Worm (Caenorhabditis elegans) whole organism, young adult: ENCODE results near the gene K08H10.6.

ENCODE experiments used
- B0336.3 ChIP-seq: fragments of 200-800 bp; sonication (Bioruptor generic); IDR thresholded peaks from 2 replicates; pipeline ENCODE4 v1.3.6; 2022; ENCODE audit warnings: missing genetic modification characterization, missing compliant biosample characterization
- C17E4.6 ChIP-seq: fragments of 200-800 bp; sonication (Bioruptor generic); IDR thresholded peaks from 2 replicates; pipeline ENCODE4 v1.3.6; 2022; ENCODE audit warnings: missing genetic modification reagents, missing genetic modification characterization, missing compliant biosample characterization
- F57A8.1 ChIP-seq: fragments of 200-800 bp; sonication (Bioruptor generic); optimal IDR thresholded peaks from 2 replicates; lab custom pipeline; 2018; ENCODE audit warnings: mild to moderate bottlenecking, missing genetic modification characterization, moderate library complexity, missing compliant biosample characterization
- K11D2.4 ChIP-seq: fragments of 200-800 bp; sonication (Bioruptor generic); IDR thresholded peaks from 2 replicates; pipeline ENCODE4 v1.3.6; 2022; ENCODE audit warnings: missing genetic modification reagents, missing genetic modification characterization, missing compliant biosample characterization
- K12H6.12 ChIP-seq: fragments of 200-800 bp; sonication (Bioruptor generic); optimal IDR thresholded peaks from 2 replicates; lab custom pipeline; 2018; ENCODE audit warnings: mild to moderate bottlenecking, missing genetic modification characterization, missing compliant biosample characterization
- T07F8.4 ChIP-seq: sonication (generic microtip); optimal IDR thresholded peaks from 2 replicates; lab custom pipeline; 2016; ENCODE audit warnings: mild to moderate bottlenecking, missing genetic modification characterization, moderate library complexity, missing compliant biosample characterization
- Y53G8AR.9 ChIP-seq: fragments of 200-800 bp; sonication (Bioruptor generic); conservative IDR thresholded peaks from 2 replicates; pipeline ENCODE4 v1.3.6; 2022; ENCODE audit warnings: missing genetic modification reagents, missing genetic modification characterization, missing compliant biosample characterization
- Y56A3A.18 ChIP-seq: fragments of 200-800 bp; sonication (Bioruptor generic); IDR thresholded peaks from 2 replicates; pipeline ENCODE4 v1.3.6; 2022; ENCODE audit warnings: missing genetic modification reagents, missing genetic modification characterization, missing compliant biosample characterization
- Y79H2A.3 ChIP-seq: fragments of 200-800 bp; sonication (Bioruptor generic); conservative IDR thresholded peaks from 2 replicates; pipeline ENCODE4 v1.3.6; 2022; ENCODE audit warnings: missing genetic modification reagents, missing genetic modification characterization, missing compliant biosample characterization
- ZK185.1 ChIP-seq: sonication (generic microtip); optimal IDR thresholded peaks from 2 replicates; lab custom pipeline; 2016; ENCODE audit warnings: mild to moderate bottlenecking, missing genetic modification characterization, missing compliant biosample characterization; ENCODE audit not compliant: poor library complexity, severe bottlenecking
- athp-1 ChIP-seq: sonication (generic microtip); optimal IDR thresholded peaks from 2 replicates; lab custom pipeline; 2017; ENCODE audit warnings: mild to moderate bottlenecking, missing genetic modification characterization, missing compliant biosample characterization
- bed-2 ChIP-seq: fragments of 200-800 bp; sonication (Bioruptor generic); IDR thresholded peaks from 2 replicates; pipeline ENCODE4 v1.3.6; 2022; ENCODE audit warnings: missing genetic modification reagents, missing genetic modification characterization, missing compliant biosample characterization
- cebp-1 ChIP-seq, 2 experiments: fragments of 200-800 bp in 1 of 2; sonication (Bioruptor generic) in 1 of 2; sonication (generic microtip) in 1 of 2; IDR thresholded peaks in 1 of 2; optimal IDR thresholded peaks in 1 of 2; 2 replicates each; pipeline versions ENCODE4 v1.3.6 to Lab custom; 2017 to 2022; ENCODE audit warnings: missing compliant biosample characterization in 2 of 2, missing genetic modification characterization in 2 of 2, mild to moderate bottlenecking in 1 of 2, missing genetic modification reagents in 1 of 2, moderate library complexity in 1 of 2
- ceh-100 ChIP-seq: fragments of 200-800 bp; sonication (Bioruptor generic); IDR thresholded peaks from 2 replicates; pipeline ENCODE4 v1.3.6; 2022; ENCODE audit warnings: missing genetic modification reagents, missing genetic modification characterization, missing compliant biosample characterization
- ceh-27 ChIP-seq: fragments of 200-800 bp; sonication (Bioruptor generic); optimal IDR thresholded peaks from 2 replicates; lab custom pipeline; 2018; ENCODE audit warnings: mild to moderate bottlenecking, missing genetic modification characterization, moderate library complexity, missing compliant biosample characterization
- ceh-91 ChIP-seq: fragments of 200-800 bp; sonication (Bioruptor generic); IDR thresholded peaks from 2 replicates; pipeline ENCODE4 v1.3.6; 2022; ENCODE audit warnings: missing genetic modification reagents, missing genetic modification characterization, missing compliant biosample characterization
- dpl-1 ChIP-seq: fragments of 150-350 bp; optimal IDR thresholded peaks from 2 replicates; lab custom pipeline; 2014; ENCODE audit warnings: missing biosample characterization, missing genetic modification reagents, missing genetic modification characterization
- egrh-3 ChIP-seq: fragments of 200-800 bp; sonication (Bioruptor generic); IDR thresholded peaks from 2 replicates; pipeline ENCODE4 v1.3.6; 2022; ENCODE audit warnings: missing genetic modification reagents, missing genetic modification characterization, missing compliant biosample characterization
- ekl-4 ChIP-seq: fragments of 200-800 bp; sonication (Bioruptor generic); IDR thresholded peaks from 2 replicates; pipeline ENCODE4 v1.3.6; 2022; ENCODE audit warnings: missing genetic modification reagents, missing genetic modification characterization, missing compliant biosample characterization
- hlh-26 ChIP-seq: fragments of 200-800 bp; sonication (Bioruptor generic); conservative IDR thresholded peaks from 2 replicates; pipeline ENCODE4 v1.3.6; 2022; ENCODE audit warnings: missing genetic modification reagents, missing genetic modification characterization, missing compliant biosample characterization
- hmg-1.2 ChIP-seq: fragments of 200-800 bp; sonication (Bioruptor generic); IDR thresholded peaks from 2 replicates; pipeline ENCODE4 v1.3.6; 2022; ENCODE audit warnings: missing genetic modification reagents, missing genetic modification characterization, missing compliant biosample characterization
- hsf-1 ChIP-seq: fragments of 200-800 bp; sonication (Bioruptor generic); IDR thresholded peaks from 2 replicates; pipeline ENCODE4 v1.3.6; 2022; ENCODE audit warnings: missing genetic modification reagents, missing genetic modification characterization, missing compliant biosample characterization
- let-526 ChIP-seq: fragments of 200-800 bp; sonication (Bioruptor generic); IDR thresholded peaks from 2 replicates; pipeline ENCODE4 v1.3.6; 2022; ENCODE audit warnings: missing genetic modification reagents, missing genetic modification characterization, missing compliant biosample characterization
- lin-26 ChIP-seq: fragments of 200-800 bp; sonication (Bioruptor generic); IDR thresholded peaks from 2 replicates; pipeline ENCODE4 v1.3.6; 2022; ENCODE audit warnings: missing genetic modification reagents, missing genetic modification characterization, missing compliant biosample characterization
- lin-54 ChIP-seq: fragments of 200-800 bp; sonication (Bioruptor generic); optimal IDR thresholded peaks from 2 replicates; lab custom pipeline; 2018; ENCODE audit warnings: mild to moderate bottlenecking, missing genetic modification characterization, missing compliant biosample characterization
- lsy-27 ChIP-seq: sonication (generic microtip); optimal IDR thresholded peaks from 2 replicates; lab custom pipeline; 2017; ENCODE audit warnings: missing genetic modification characterization, mild to moderate bottlenecking, missing compliant biosample characterization, antibody characterized with exemption, missing genotype, borderline replicate concordance; ENCODE audit not compliant: insufficient read depth
- madf-10 ChIP-seq: sonication (generic microtip); optimal IDR thresholded peaks from 2 replicates; lab custom pipeline; 2016; ENCODE audit warnings: mild to moderate bottlenecking, missing genetic modification characterization, missing compliant biosample characterization
- madf-3 ChIP-seq: fragments of 200-800 bp; sonication (Bioruptor generic); IDR thresholded peaks from 2 replicates; pipeline ENCODE4 v1.3.6; 2022; ENCODE audit warnings: missing genetic modification reagents, missing genetic modification characterization, missing compliant biosample characterization
- madf-6 ChIP-seq: fragments of 200-800 bp; sonication (Bioruptor generic); IDR thresholded peaks from 2 replicates; pipeline ENCODE4 v1.3.6; 2022; ENCODE audit warnings: missing genetic modification reagents, missing genetic modification characterization, missing compliant biosample characterization
- mxl-1 ChIP-seq: sonication (generic microtip); optimal IDR thresholded peaks from 2 replicates; lab custom pipeline; 2016; ENCODE audit warnings: missing genetic modification characterization, missing compliant biosample characterization
- nfyb-1 ChIP-seq: fragments of 200-800 bp; sonication (Bioruptor generic); IDR thresholded peaks from 2 replicates; pipeline ENCODE4 v1.3.6; 2022; ENCODE audit warnings: missing genetic modification reagents, missing genetic modification characterization, missing compliant biosample characterization
- nhr-80 ChIP-seq: sonication (generic microtip); optimal IDR thresholded peaks from 2 replicates; lab custom pipeline; 2016; ENCODE audit warnings: missing genetic modification characterization, missing compliant biosample characterization
- nhr-90 ChIP-seq: sonication (generic microtip); optimal IDR thresholded peaks from 2 replicates; lab custom pipeline; 2016; ENCODE audit warnings: missing genotype, mild to moderate bottlenecking, missing genetic modification characterization, missing compliant biosample characterization
- pbrm-1 ChIP-seq: fragments of 200-800 bp; sonication (Bioruptor generic); IDR thresholded peaks from 2 replicates; pipeline ENCODE4 v1.3.6; 2022; ENCODE audit warnings: missing genetic modification reagents, missing genetic modification characterization, missing compliant biosample characterization
- rcor-1 ChIP-seq: fragments of 200-800 bp; sonication (Bioruptor generic); IDR thresholded peaks from 2 replicates; pipeline ENCODE4 v1.3.6; 2022; ENCODE audit warnings: missing genetic modification reagents, missing genetic modification characterization, missing compliant biosample characterization
- snpc-4 ChIP-seq, 5 experiments: fragments of 150-350 bp in 1 of 5; sonication (generic microtip) in 4 of 5; optimal IDR thresholded peaks; 2 replicates each; lab custom pipeline; 2014 to 2018; ENCODE audit warnings: missing genetic modification characterization in 5 of 5, missing biosample characterization in 3 of 5, antibody characterized with exemption in 2 of 5, mild to moderate bottlenecking in 2 of 5, missing compliant biosample characterization in 2 of 5, missing genotype in 2 of 5, moderate library complexity in 2 of 5, missing genetic modification reagents in 1 of 5
- tbp1 ChIP-seq: fragments of 200-800 bp; sonication (Bioruptor generic); optimal IDR thresholded peaks from 2 replicates; lab custom pipeline; 2018; ENCODE audit warnings: mild to moderate bottlenecking, missing genetic modification characterization, missing compliant biosample characterization
- unc-130 ChIP-seq: sonication (generic microtip); optimal IDR thresholded peaks from 2 replicates; lab custom pipeline; 2016; ENCODE audit warnings: missing genetic modification reagents, missing genetic modification characterization, missing compliant biosample characterization
- xnd-1 ChIP-seq: sonication (generic microtip); optimal IDR thresholded peaks from 2 replicates; lab custom pipeline; 2016; ENCODE audit warnings: missing genotype, missing genetic modification reagents, missing genetic modification characterization, missing compliant biosample characterization
- ztf-18 ChIP-seq: sonication (generic microtip); optimal IDR thresholded peaks from 2 replicates; lab custom pipeline; 2016; ENCODE audit warnings: missing genotype, mild to moderate bottlenecking, missing genetic modification characterization, missing compliant biosample characterization
- ztf-22 ChIP-seq: fragments of 200-800 bp; sonication (Bioruptor generic); optimal IDR thresholded peaks from 2 replicates; lab custom pipeline; 2018; ENCODE audit warnings: mild to moderate bottlenecking, missing genetic modification characterization, moderate library complexity, missing compliant biosample characterization
- ztf-26 ChIP-seq: sonication (generic microtip); optimal IDR thresholded peaks from 2 replicates; lab custom pipeline; 2017; ENCODE audit warnings: missing genetic modification characterization, missing compliant biosample characterization

K08H10.6 gene

DNA sequence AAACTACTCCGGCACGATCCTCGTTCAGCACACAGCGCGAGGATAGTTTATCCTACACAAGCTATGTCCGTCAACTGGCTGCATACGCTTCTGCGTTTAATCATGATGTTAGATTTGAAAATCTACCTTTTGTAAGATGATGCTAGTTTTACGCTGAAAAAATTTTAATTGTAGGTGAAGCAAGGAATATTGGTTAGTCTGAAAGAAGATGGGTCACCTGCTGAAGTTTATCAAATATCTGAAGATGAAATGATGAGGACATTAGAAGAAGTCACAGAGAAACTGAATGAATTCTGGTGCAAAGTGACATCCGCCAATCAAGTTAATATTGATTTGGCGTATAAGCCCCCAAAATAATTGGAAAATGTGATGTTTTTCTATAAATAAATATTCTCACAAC, 12.2 kb downstream of the K08H10.6 start:
- TF ChIP-seq snpc-4 (GFP tag; optimal IDR thresholded peaks at IDR 0.05; lab: Kevin White, UChicago) (no peak), snpc-4 (tag; optimal IDR thresholded peaks at IDR 0.05; lab: Kevin White, UChicago) (no peak), nfyb-1 (GFP tag; lab: Robert Waterston, UW) (peak; percentile 46; the same call in 1 of the 2 replicates), B0336.3 (GFP tag; lab: Robert Waterston, UW) (0 out of 2 replicates have a peak, but pooled peaks have one; percentile 19), F57A8.1 (GFP tag; lab: Kevin White, UChicago) (no peak), Y79H2A.3 (GFP tag; lab: Robert Waterston, UW) (0 out of 2 replicates have a peak, but pooled peaks have one; percentile 25), K11D2.4 (GFP tag; lab: Robert Waterston, UW) (no peak), madf-10 (tag; lab: Kevin White, UChicago) (no peak), madf-3 (GFP tag; lab: Robert Waterston, UW) (no peak), ztf-22 (no peak), cebp-1 (GFP tag; IDR thresholded peaks at IDR 0.05; lab: Robert Waterston, UW) (no peak), cebp-1 (tag; optimal IDR thresholded peaks at IDR 0.05; lab: Kevin White, UChicago) (peak; percentile 7), let-526 (no peak), hsf-1 (peak; percentile 41; the same call in 1 of the 2 replicates), Y56A3A.18 (GFP tag; lab: Robert Waterston, UW) (peak; percentile 41; the same call in 1 of the 2 replicates), rcor-1 (GFP tag; lab: Robert Waterston, UW) (0 out of 2 replicates have a peak, but pooled peaks have one; percentile 11), ekl-4 (GFP tag; lab: Robert Waterston, UW) (0 out of 2 replicates have a peak, but pooled peaks have one; percentile 8), mxl-1 (tag; lab: Kevin White, UChicago) (no peak)

ce11 chrV:9982568-9982967, 13.1 kb downstream of the K08H10.6 start, which contains the start of gene C27H6.9:
C27H6.9 (plus strand) TSS chrV:9982868.
- TF ChIP-seq C17E4.6 (GFP tag; lab: Robert Waterston, UW) (no peak), bed-2 (GFP tag; lab: Robert Waterston, UW) (no peak), madf-6 (GFP tag; lab: Robert Waterston, UW) (peak; percentile 14; the same call in 1 of the 2 replicates), hsf-1 (peak; percentile 27; the same call in 1 of the 2 replicates), lsy-27 (no peak), nhr-80 (tag; lab: Kevin White, UChicago) (no peak), xnd-1 (tag; lab: Kevin White, UChicago) (no peak), hlh-26 (no peak)

- peak; percentile 58 for TF ChIP-seq ztf-26
- TF ChIP-seq unc-130: peak; percentile 4
- TF ChIP-seq egrh-3 (GFP tag; lab: Robert Waterston, UW): peak; percentile 57
- TF ChIP-seq Y53G8AR.9 (GFP tag; lab: Robert Waterston, UW): peak; percentile 64
- peak; percentile 58 for TF ChIP-seq ZK185.1 (tag; lab: Kevin White, UChicago)
- TF ChIP-seq hmg-1.2 (GFP tag; lab: Robert Waterston, UW): peak; percentile 49
- TF ChIP-seq nhr-90 (tag; lab: Kevin White, UChicago): peak; percentile 29
- TF ChIP-seq dpl-1 (GFP tag; lab: Kevin White, UChicago): peak; percentile 12
- peak; percentile 43 for TF ChIP-seq athp-1 (tag; lab: Kevin White, UChicago)
- peak; percentile 60 for TF ChIP-seq nhr-80 (tag; lab: Kevin White, UChicago)
- 0 out of 2 replicates have a peak, but pooled peaks have one; percentile 21 for TF ChIP-seq ceh-91 (GFP tag; lab: Robert Waterston, UW)
- TF ChIP-seq T07F8.4: peak; percentile 15
- peak; percentile 59 for TF ChIP-seq ceh-27 (GFP tag; lab: Kevin White, UChicago)
- TF ChIP-seq lin-54: peak; percentile 23
- peak; percentile 97 for TF ChIP-seq ceh-100 (GFP tag; lab: Robert Waterston, UW)
- peak; percentile 14 for TF ChIP-seq K12H6.12 (tag; lab: Kevin White, UChicago)
- TF ChIP-seq madf-10 (tag; lab: Kevin White, UChicago): peak; percentile 70
- peak; percentile 74; the same call in 1 of the 2 replicates for TF ChIP-seq pbrm-1 (GFP tag; lab: Robert Waterston, UW)
- 0 out of 2 replicates have a peak, but pooled peaks have one; percentile 38 for TF ChIP-seq hsf-1
- TF ChIP-seq K11D2.4 (GFP tag; lab: Robert Waterston, UW): peak; percentile 50; the same call in 1 of the 2 replicates
- peak; percentile 33; the same call in 1 of the 2 replicates for TF ChIP-seq lin-26
- peak; percentile 14 for TF ChIP-seq tbp1 (GFP tag; lab: Kevin White, UChicago)
- TF ChIP-seq ztf-18: peak; percentile 50
Measured at ce11 chrV:9980731-9981483, 14.8 kb downstream of the K08H10.6 start, which contains the start of the genes ruvb-1 and tofu-1. ruvb-1 (minus strand) TSS chrV:9980802. tofu-1 (plus strand) TSS chrV:9981147.
